Worm (Caenorhabditis elegans) whole organism, midembryonic: Measurements from ENCODE around the gene R03H10.1.

Experiments used
- T22C8.4 ChIP-seq: fragments of 200-800 bp; sonication (Bioruptor generic); IDR thresholded peaks from 2 replicates; pipeline ENCODE4 v1.3.6; 2022; ENCODE audit warnings: missing genetic modification characterization, missing compliant biosample characterization
- cog-1 ChIP-seq: sonication (generic microtip); optimal IDR thresholded peaks from 2 replicates; lab custom pipeline; 2016; ENCODE audit warnings: missing genetic modification characterization, missing compliant biosample characterization
- flt-1 ChIP-seq: fragments of 200-800 bp; sonication (Bioruptor generic); IDR thresholded peaks from 2 replicates; pipeline ENCODE4 v1.3.6; 2022; ENCODE audit warnings: missing genetic modification characterization, missing compliant biosample characterization
- klf-2 ChIP-seq: fragments of 200-800 bp; sonication (Bioruptor generic); conservative IDR thresholded peaks from 2 replicates; pipeline ENCODE4 v1.3.6; 2022; ENCODE audit warnings: missing genetic modification reagents, missing genetic modification characterization, missing compliant biosample characterization
- ref-1 ChIP-seq: fragments of 200-800 bp; sonication (Bioruptor generic); conservative IDR thresholded peaks from 2 replicates; pipeline ENCODE4 v1.3.6; 2022; ENCODE audit warnings: missing genetic modification reagents, missing genetic modification characterization, missing compliant biosample characterization

ce11 chrII:4182364-4182763, 2.3 kb downstream of the R03H10.1 start, which contains the start of gene R03H10.11:
- no peak for TF ChIP-seq klf-2 (GFP tag; lab: Robert Waterston, UW)
- no peak for TF ChIP-seq ref-1 (GFP tag; lab: Robert Waterston, UW)
- TF ChIP-seq T22C8.4, result no peak
- no peak for TF ChIP-seq flt-1 (GFP tag; lab: Robert Waterston, UW)
- TF ChIP-seq cog-1 (tag; lab: Kevin White, UChicago), result no peak
